Worm (Caenorhabditis elegans) whole organism, late embryonic: ENCODE results near the gene R02F2.5.

Experiments
- C38D4.7 ChIP-seq: fragments of 200-800 bp; sonication (Bioruptor generic); optimal IDR thresholded peaks from 2 replicates; lab custom pipeline; 2018; ENCODE audit warnings: mild to moderate bottlenecking, missing genetic modification characterization, moderate library complexity, missing compliant biosample characterization
- Y22D7AL.16 ChIP-seq: sonication (generic microtip); optimal IDR thresholded peaks from 2 replicates; lab custom pipeline; 2016; ENCODE audit warnings: missing genetic modification characterization, missing compliant biosample characterization
- ama-1 ChIP-seq: fragments of 150-350 bp; optimal IDR thresholded peaks from 2 replicates; lab custom pipeline; 2014
- ceh-14 ChIP-seq: sonication (generic microtip); optimal IDR thresholded peaks from 2 replicates; lab custom pipeline; 2016; ENCODE audit warnings: missing genotype, missing genetic modification characterization, missing compliant biosample characterization
- ceh-18 ChIP-seq: sonication (generic microtip); optimal IDR thresholded peaks from 2 replicates; lab custom pipeline; 2016; ENCODE audit warnings: missing genetic modification characterization, missing compliant biosample characterization
- ceh-24 ChIP-seq: sonication (generic microtip); optimal IDR thresholded peaks from 2 replicates; lab custom pipeline; 2016; ENCODE audit warnings: mild to moderate bottlenecking, missing genetic modification characterization, missing compliant biosample characterization
- ceh-31 ChIP-seq: sonication (generic microtip); optimal IDR thresholded peaks from 2 replicates; lab custom pipeline; 2016; ENCODE audit warnings: missing genetic modification characterization, missing compliant biosample characterization
- ceh-34 ChIP-seq: sonication (generic microtip); optimal IDR thresholded peaks from 2 replicates; lab custom pipeline; 2016; ENCODE audit warnings: mild to moderate bottlenecking, missing genetic modification characterization, missing compliant biosample characterization
- ceh-48 ChIP-seq: sonication (generic microtip); optimal IDR thresholded peaks from 2 replicates; lab custom pipeline; 2016; ENCODE audit warnings: missing genetic modification characterization, inconsistent platforms, missing compliant biosample characterization
- ceh-9 ChIP-seq: sonication (generic microtip); optimal IDR thresholded peaks from 2 replicates; lab custom pipeline; 2016; ENCODE audit warnings: mild to moderate bottlenecking, missing genetic modification characterization, inconsistent platforms, missing compliant biosample characterization
- che-1 ChIP-seq: sonication (generic microtip); optimal IDR thresholded peaks from 2 replicates; lab custom pipeline; 2016; ENCODE audit warnings: mild to moderate bottlenecking, missing genetic modification characterization, missing compliant biosample characterization
- dmd-4 ChIP-seq: sonication (generic microtip); optimal IDR thresholded peaks from 2 replicates; lab custom pipeline; 2016; ENCODE audit warnings: borderline replicate concordance, missing genetic modification characterization, missing compliant biosample characterization
- dve-1 ChIP-seq: sonication (generic microtip); optimal IDR thresholded peaks from 2 replicates; lab custom pipeline; 2017; ENCODE audit warnings: antibody characterized with exemption, mild to moderate bottlenecking, missing genetic modification characterization, missing compliant biosample characterization
- elt-2 ChIP-seq: sonication (generic microtip); optimal IDR thresholded peaks from 2 replicates; lab custom pipeline; 2016; ENCODE audit warnings: missing genetic modification reagents, missing genetic modification characterization, missing compliant biosample characterization
- elt-4 ChIP-seq: sonication (generic microtip); optimal IDR thresholded peaks from 2 replicates; lab custom pipeline; 2016; ENCODE audit warnings: missing genetic modification characterization, missing compliant biosample characterization
- ets-4 ChIP-seq: sonication (generic microtip); optimal IDR thresholded peaks from 2 replicates; lab custom pipeline; 2016; ENCODE audit warnings: missing genetic modification characterization, missing compliant biosample characterization
- fkh-6 ChIP-seq: sonication (generic microtip); optimal IDR thresholded peaks from 2 replicates; lab custom pipeline; 2016; ENCODE audit warnings: missing genetic modification characterization, missing compliant biosample characterization
- hlh-15 ChIP-seq: sonication (generic microtip); optimal IDR thresholded peaks from 2 replicates; lab custom pipeline; 2016; ENCODE audit warnings: missing genetic modification characterization, missing compliant biosample characterization
- hlh-8 ChIP-seq: sonication (generic microtip); optimal IDR thresholded peaks from 2 replicates; lab custom pipeline; 2016; ENCODE audit warnings: missing genotype, missing genetic modification characterization, missing compliant biosample characterization
- lim-6 ChIP-seq: sonication (generic microtip); optimal IDR thresholded peaks from 2 replicates; lab custom pipeline; 2016; ENCODE audit warnings: missing genetic modification characterization, missing compliant biosample characterization
- lin-11 ChIP-seq: fragments of 200-800 bp; sonication (Bioruptor generic); optimal IDR thresholded peaks from 2 replicates; lab custom pipeline; 2018; ENCODE audit warnings: mild to moderate bottlenecking, missing genetic modification characterization, missing compliant biosample characterization
- nfya-1 ChIP-seq: sonication (generic microtip); optimal IDR thresholded peaks from 2 replicates; lab custom pipeline; 2017; ENCODE audit warnings: missing genetic modification characterization, mild to moderate bottlenecking, missing compliant biosample characterization, antibody characterized with exemption, moderate library complexity
- nhr-232 ChIP-seq: sonication (generic microtip); optimal IDR thresholded peaks from 2 replicates; lab custom pipeline; 2016; ENCODE audit warnings: missing genetic modification characterization, missing compliant biosample characterization
- odd-2 ChIP-seq: sonication (generic microtip); optimal IDR thresholded peaks from 2 replicates; lab custom pipeline; 2017; ENCODE audit warnings: antibody characterized with exemption, mild to moderate bottlenecking, missing genetic modification characterization, missing compliant biosample characterization
- pat-9 ChIP-seq: fragments of 200-800 bp; sonication (Bioruptor generic); optimal IDR thresholded peaks from 2 replicates; lab custom pipeline; 2018; ENCODE audit warnings: mild to moderate bottlenecking, missing genetic modification characterization, moderate library complexity, missing compliant biosample characterization
- pha-4 ChIP-seq: fragments of 150-350 bp; optimal IDR thresholded peaks from 2 replicates; lab custom pipeline; 2018; ENCODE audit warnings: missing biosample characterization, missing genetic modification reagents, missing genetic modification characterization
- ref-2 ChIP-seq: sonication (generic microtip); optimal IDR thresholded peaks from 2 replicates; lab custom pipeline; 2016; ENCODE audit warnings: missing genetic modification characterization, missing compliant biosample characterization
- sox-2 ChIP-seq: fragments of 200-800 bp; sonication (Bioruptor generic); IDR thresholded peaks from 2 replicates; pipeline ENCODE4 v1.3.6; 2022; ENCODE audit warnings: missing genetic modification reagents, missing genetic modification characterization, missing compliant biosample characterization
- tbx-2 ChIP-seq: sonication (generic microtip); optimal IDR thresholded peaks from 2 replicates; lab custom pipeline; 2016; ENCODE audit warnings: missing genetic modification characterization, missing compliant biosample characterization
- unc-3 ChIP-seq, 2 experiments: fragments of 200-800 bp in 1 of 2; sonication (Bioruptor generic) in 1 of 2; sonication (generic microtip) in 1 of 2; conservative IDR thresholded peaks in 1 of 2; optimal IDR thresholded peaks in 1 of 2; 2 replicates each; pipeline versions ENCODE4 v1.3.6 to Lab custom; 2016 to 2022; ENCODE audit warnings: missing compliant biosample characterization in 2 of 2, missing genetic modification characterization in 2 of 2, missing genetic modification reagents in 1 of 2
- unc-42 ChIP-seq: sonication (generic microtip); optimal IDR thresholded peaks from 2 replicates; lab custom pipeline; 2016; ENCODE audit warnings: missing genotype, missing genetic modification characterization, missing compliant biosample characterization
- unc-55 ChIP-seq: sonication (generic microtip); optimal IDR thresholded peaks from 2 replicates; lab custom pipeline; 2017; ENCODE audit warnings: missing biosample characterization, missing genetic modification reagents, missing genetic modification characterization
- unc-86 ChIP-seq: sonication (generic microtip); optimal IDR thresholded peaks from 2 replicates; lab custom pipeline; 2016; ENCODE audit warnings: missing genetic modification characterization, missing compliant biosample characterization
- ztf-16 ChIP-seq: sonication (generic microtip); optimal IDR thresholded peaks from 2 replicates; lab custom pipeline; 2017; ENCODE audit warnings: missing genetic modification characterization, missing compliant biosample characterization

The R02F2.5 gene

DNA sequence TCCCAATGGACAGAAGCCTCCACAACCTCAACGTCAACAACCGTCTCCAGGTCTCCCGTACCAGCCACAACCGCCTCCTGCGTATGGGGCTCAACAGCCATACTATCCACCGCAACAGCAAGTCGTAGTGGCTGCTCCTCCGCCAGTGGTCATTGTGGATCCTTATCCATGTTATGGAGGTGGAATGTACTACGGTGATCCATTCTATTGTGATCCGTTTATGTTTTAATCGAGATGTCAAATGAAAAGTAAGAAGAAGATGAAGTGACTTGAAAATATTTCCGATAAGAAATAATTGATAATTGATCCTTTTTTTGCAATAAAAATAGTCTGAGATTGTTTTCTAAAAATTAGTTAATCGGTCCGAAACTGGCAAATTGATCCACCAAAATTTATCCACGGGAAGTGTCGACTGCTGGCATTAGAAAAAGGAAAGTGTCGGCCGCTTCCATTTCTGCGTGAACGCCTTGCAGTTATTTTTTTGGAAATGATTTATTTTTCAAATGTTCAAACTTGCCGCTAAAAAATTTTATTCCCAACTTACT, at the start of gene R02F2.5, which contains the start of gene R02F2.6:
R02F2.5 (plus strand) TSS at position 495 of the 545 bp plus-strand sequence.
R02F2.6 (minus strand) TSS at position 101 of the 545 bp plus-strand sequence.
- no peak for TF ChIP-seq ceh-9
- TF ChIP-seq ets-4 (tag; lab: Kevin White, UChicago) = no peak
- TF ChIP-seq ceh-24 = no peak
- TF ChIP-seq ceh-31 = no peak
- TF ChIP-seq pat-9 = no peak
- no peak for TF ChIP-seq ama-1 (lab: Kevin White, UChicago)
- no peak for TF ChIP-seq ceh-48 (tag; lab: Kevin White, UChicago)
- no peak for TF ChIP-seq sox-2

DNA sequence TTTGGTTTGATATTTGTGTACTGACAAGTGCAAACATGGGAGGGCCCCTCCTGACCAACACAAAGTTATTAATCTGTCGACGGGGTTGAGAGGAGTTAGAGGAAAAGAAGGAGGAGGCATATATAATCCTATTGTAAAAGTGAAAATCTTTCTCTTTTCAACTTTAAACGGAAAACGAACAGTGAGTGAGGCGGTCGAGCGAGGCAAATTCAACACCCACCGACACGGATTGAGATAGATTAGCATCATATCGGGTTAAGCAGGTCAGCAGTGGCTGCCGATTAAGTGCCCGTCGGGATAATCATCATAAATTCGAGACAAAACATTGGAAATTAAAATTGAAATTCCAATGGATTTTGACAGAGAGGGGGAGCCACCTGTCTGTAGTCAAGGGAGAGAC, 42.8 kb upstream of the R02F2.5 start:
- no peak for TF ChIP-seq sox-2
- no peak for TF ChIP-seq elt-4 (tag; lab: Kevin White, UChicago)
- TF ChIP-seq ceh-9 = no peak
- no peak for TF ChIP-seq ztf-16
- no peak for TF ChIP-seq C38D4.7
- no peak for TF ChIP-seq pat-9
- TF ChIP-seq tbx-2 (tag; lab: Kevin White, UChicago) = peak; percentile 11
- TF ChIP-seq fkh-6 = no peak

ce11 chrIII:5438064-5438463, 41.1 kb upstream of the R02F2.5 start:
- TF ChIP-seq ets-4 (tag; lab: Kevin White, UChicago) (no peak), C38D4.7 (no peak), ceh-14 (tag; lab: Kevin White, UChicago) (no peak), dmd-4 (tag; lab: Kevin White, UChicago) (no peak), unc-55 (peak; percentile 26), elt-2 (tag; lab: Kevin White, UChicago) (peak; percentile 13), ceh-34 (tag; lab: Kevin White, UChicago) (peak; percentile 51)
- TF ChIP-seq, all 69 proteins: peak for 3

- TF ChIP-seq hlh-15 (tag; lab: Kevin White, UChicago) = no peak
- TF ChIP-seq lim-6 (tag; lab: Kevin White, UChicago) = no peak
- TF ChIP-seq nhr-232 = no peak
- no peak for TF ChIP-seq pat-9
- TF ChIP-seq dve-1 (tag; lab: Kevin White, UChicago) = no peak
- TF ChIP-seq unc-55 = no peak
- no peak for TF ChIP-seq lin-11 (tag; lab: Kevin White, UChicago)
- no peak for TF ChIP-seq unc-86 (tag; lab: Kevin White, UChicago)
- no peak for TF ChIP-seq odd-2
- no peak for TF ChIP-seq ztf-16
- TF ChIP-seq ref-2 (tag; lab: Kevin White, UChicago) = no peak
- TF ChIP-seq pha-4 (tag; lab: Kevin White, UChicago) = no peak
- TF ChIP-seq dmd-4 (tag; lab: Kevin White, UChicago) = no peak
- TF ChIP-seq unc-42 (tag; lab: Kevin White, UChicago) = no peak
These were observed 38.6 kb upstream of the R02F2.5 start, which contains the start of gene W03A5.6 for ce11 chrIII:5440540-5440939. TSS of gene W03A5.6 (minus strand) at chrIII:5440640.

DNA sequence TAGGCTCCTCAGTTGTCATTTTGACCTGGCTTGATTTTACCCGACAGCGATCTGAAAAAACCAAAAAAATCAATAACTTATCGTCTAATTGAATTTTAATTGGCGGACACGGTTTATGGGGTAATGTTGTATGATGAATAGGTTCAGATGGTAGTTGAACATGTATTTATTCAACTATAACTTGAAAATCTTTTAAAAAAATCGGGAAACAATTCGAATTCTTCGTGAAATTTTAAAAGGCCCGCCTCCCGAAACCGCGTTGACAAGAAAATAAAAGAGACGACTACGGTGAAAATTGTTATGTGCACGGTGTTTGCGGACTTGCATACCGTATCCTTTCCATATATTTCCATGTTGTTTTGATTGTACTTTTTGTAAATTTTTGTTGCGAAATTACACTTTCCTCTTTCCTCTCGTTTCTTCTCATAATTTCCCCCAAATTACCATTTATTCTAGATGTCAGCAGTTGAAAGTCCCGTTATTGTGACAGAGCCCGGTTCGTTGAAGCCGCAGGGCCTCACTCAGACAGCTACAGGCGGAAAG, 36.3 kb upstream of the R02F2.5 start, which contains the start of the genes T24G10.2 and disl-2:
T24G10.2 (minus strand) TSS at position 51 of the 543 bp plus-strand sequence.
disl-2 (plus strand) TSS at position 457 of the 543 bp plus-strand sequence.
- peak; percentile 30 for TF ChIP-seq ceh-31
- peak; percentile 62 for TF ChIP-seq nfya-1 (tag; lab: Kevin White, UChicago)
- peak; percentile 4 for TF ChIP-seq ceh-18 (tag; lab: Kevin White, UChicago)
- TF ChIP-seq hlh-8 (tag; lab: Kevin White, UChicago) = no peak

ce11 chrIII:5448177-5448576, 30.9 kb upstream of the R02F2.5 start, which contains the start of gene skpt-1:
TSS of gene skpt-1 (minus strand) at chrIII:5448395.
- TF ChIP-seq unc-3 (GFP tag; conservative IDR thresholded peaks at IDR 0.05; lab: Robert Waterston, UW) (no peak), unc-3 (tag; optimal IDR thresholded peaks at IDR 0.05; lab: Kevin White, UChicago) (no peak), hlh-15 (tag; lab: Kevin White, UChicago) (no peak), tbx-2 (tag; lab: Kevin White, UChicago) (peak; percentile 9), Y22D7AL.16 (no peak), ceh-24 (no peak), che-1 (tag; lab: Kevin White, UChicago) (no peak), elt-2 (tag; lab: Kevin White, UChicago) (peak; percentile 4), nfya-1 (tag; lab: Kevin White, UChicago) (peak; percentile 8), unc-42 (tag; lab: Kevin White, UChicago) (peak; percentile 2), odd-2 (no peak)
